Worm (Caenorhabditis elegans): ENCODE results near the gene srh-184.

DNA sequence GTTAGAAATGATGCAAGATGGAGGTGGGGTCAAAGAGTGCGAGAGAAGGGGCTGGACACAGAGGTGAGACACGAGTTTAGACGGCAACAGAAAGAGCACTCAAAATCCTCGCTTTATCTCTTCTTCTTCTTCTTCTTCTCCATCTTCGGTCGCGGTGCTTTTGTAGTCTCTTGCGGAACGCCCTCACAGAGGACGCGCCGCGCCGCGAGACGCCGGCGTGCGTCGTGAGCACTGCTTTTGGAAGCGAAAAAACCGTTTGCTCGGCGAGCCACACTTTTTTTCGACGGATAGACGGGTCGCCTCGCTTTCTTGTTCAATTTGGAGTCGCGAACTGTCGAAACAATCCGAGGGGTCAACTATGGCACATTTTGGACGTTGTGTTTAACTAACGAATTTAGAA is 7.1 kb downstream of the srh-184 start, which contains the start of gene D1054.9:
- TF ChIP-seq nhr-28 (tag; optimal IDR thresholded peaks at IDR 0.05) (no peak), pha-4 (tag; optimal IDR thresholded peaks at IDR 0.05) (no peak), nhr-76 (tag; optimal IDR thresholded peaks at IDR 0.05) (no peak), sem-2 (GFP tag; optimal IDR thresholded peaks at IDR 0.05) (no peak), snpc-4 (tag; optimal IDR thresholded peaks at IDR 0.05) (no peak), ztf-11 (tag; optimal IDR thresholded peaks at IDR 0.05) (no peak), ces-1 (GFP tag; optimal IDR thresholded peaks at IDR 0.05) (no peak), blmp-1 (tag; optimal IDR thresholded peaks at IDR 0.05) (no peak), nhr-12 (tag; optimal IDR thresholded peaks at IDR 0.05) (no peak), hlh-1 (tag; optimal IDR thresholded peaks at IDR 0.05) (no peak), bed-3 (GFP tag; optimal IDR thresholded peaks at IDR 0.05) (no peak), elt-3 (tag; optimal IDR thresholded peaks at IDR 0.05) (no peak)

All from whole organism, mixed stage, embryonic.